Worm (Caenorhabditis elegans) whole organism, L1 larva: ENCODE measurements around the gene rab-7.

ENCODE experiments used
- C04F5.9 ChIP-seq: sonication (generic microtip); optimal IDR thresholded peaks from 2 replicates; lab custom pipeline; 2016; ENCODE audit warnings: missing genetic modification characterization, missing compliant biosample characterization
- C34B4.2 ChIP-seq: sonication (generic microtip); optimal IDR thresholded peaks from 2 replicates; lab custom pipeline; 2017; ENCODE audit warnings: mild to moderate bottlenecking, missing genetic modification characterization, missing compliant biosample characterization
- F16B12.6 ChIP-seq: fragments of 150-350 bp; optimal IDR thresholded peaks from 2 replicates; lab custom pipeline; 2014; ENCODE audit warnings: missing biosample characterization, missing genetic modification characterization
- Y116A8C.19 ChIP-seq: sonication (generic microtip); optimal IDR thresholded peaks from 2 replicates; lab custom pipeline; 2016; ENCODE audit warnings: missing compliant biosample characterization, missing genetic modification characterization, borderline replicate concordance
- aha-1 ChIP-seq: fragments of 150-350 bp; optimal IDR thresholded peaks from 2 replicates; lab custom pipeline; 2014; ENCODE audit warnings: missing biosample characterization, missing genetic modification characterization
- alr-1 ChIP-seq: fragments of 200-800 bp; sonication (Bioruptor generic); optimal IDR thresholded peaks from 2 replicates; lab custom pipeline; 2018; ENCODE audit warnings: borderline replicate concordance, mild to moderate bottlenecking, missing genetic modification characterization, missing compliant biosample characterization
- aly-2 ChIP-seq: fragments of 150-350 bp; optimal IDR thresholded peaks from 2 replicates; lab custom pipeline; 2014; ENCODE audit warnings: missing biosample characterization, missing genetic modification characterization
- ama-1 ChIP-seq: fragments of 150-350 bp; optimal IDR thresholded peaks from 2 replicates; lab custom pipeline; 2014
- blmp-1 ChIP-seq: fragments of 150-350 bp; optimal IDR thresholded peaks from 2 replicates; lab custom pipeline; 2014; ENCODE audit warnings: missing biosample characterization, missing genetic modification characterization
- ceh-63 ChIP-seq: fragments of 200-800 bp; sonication (Bioruptor generic); optimal IDR thresholded peaks from 2 replicates; lab custom pipeline; 2018; ENCODE audit warnings: mild to moderate bottlenecking, missing genetic modification characterization, missing compliant biosample characterization
- ceh-82 ChIP-seq, 3 experiments: fragments of 150-350 bp in 1 of 3; sonication (generic microtip) in 2 of 3; optimal IDR thresholded peaks; 2 replicates each; lab custom pipeline; 2014 to 2017; ENCODE audit warnings: missing biosample characterization in 3 of 3, missing genetic modification characterization in 3 of 3
- ceh-88 ChIP-seq: fragments of 200-800 bp; sonication (Bioruptor generic); IDR thresholded peaks from 2 replicates; pipeline ENCODE4 v1.3.6; 2022; ENCODE audit warnings: missing genetic modification characterization, missing compliant biosample characterization
- ceh-90 ChIP-seq: sonication (generic microtip); optimal IDR thresholded peaks from 2 replicates; lab custom pipeline; 2016; ENCODE audit warnings: missing genetic modification characterization, missing compliant biosample characterization
- dpl-1 ChIP-seq, 3 experiments: fragments of 150-350 bp in 2 of 3; sonication (generic microtip) in 1 of 3; optimal IDR thresholded peaks; 2 replicates each; lab custom pipeline; 2014 to 2017; ENCODE audit warnings: missing biosample characterization in 3 of 3, missing genetic modification characterization in 3 of 3, missing genetic modification reagents in 3 of 3
- efl-1 ChIP-seq, 4 experiments: fragments of 150-350 bp; optimal IDR thresholded peaks in 3 of 4; peaks in 1 of 4; 1 replicate in 1 of 4; 2 replicates in 3 of 4; lab custom pipeline; 2014; ENCODE audit warnings: missing biosample characterization in 2 of 4, missing genetic modification characterization in 2 of 4, missing genetic modification reagents in 2 of 4
- egl-27 ChIP-seq, 2 experiments: fragments of 150-350 bp in 1 of 2; sonication (generic microtip); optimal IDR thresholded peaks; 3 replicates each; lab custom pipeline; 2017 to 2018; ENCODE audit warnings: missing biosample characterization in 2 of 2, missing genetic modification characterization in 2 of 2, missing genetic modification reagents in 2 of 2
- elt-2 ChIP-seq: sonication (generic microtip); optimal IDR thresholded peaks from 2 replicates; lab custom pipeline; 2016; ENCODE audit warnings: missing genetic modification characterization, mild to moderate bottlenecking, inconsistent platforms, missing compliant biosample characterization, missing genetic modification reagents
- ets-5 ChIP-seq: fragments of 200-800 bp; sonication (Bioruptor generic); IDR thresholded peaks from 2 replicates; pipeline ENCODE4 v1.3.6; 2022; ENCODE audit warnings: missing genetic modification characterization, missing compliant biosample characterization
- fkh-4 ChIP-seq: sonication (generic microtip); optimal IDR thresholded peaks from 2 replicates; lab custom pipeline; 2016; ENCODE audit warnings: missing compliant biosample characterization, missing genetic modification characterization, borderline replicate concordance
- fos-1 ChIP-seq: fragments of 150-350 bp; optimal IDR thresholded peaks from 2 replicates; lab custom pipeline; 2014; ENCODE audit warnings: missing biosample characterization, missing genetic modification characterization
- grh-1 ChIP-seq: fragments of 200-800 bp; sonication (Bioruptor generic); IDR thresholded peaks from 2 replicates; pipeline ENCODE4 v1.3.6; 2022; ENCODE audit warnings: missing genetic modification reagents, missing genetic modification characterization, missing compliant biosample characterization
- hpl-2 ChIP-seq: fragments of 150-350 bp; optimal IDR thresholded peaks from 2 replicates; lab custom pipeline; 2014; ENCODE audit warnings: missing biosample characterization, missing genetic modification reagents, missing genetic modification characterization
- irx-1 ChIP-seq: sonication (generic microtip); optimal IDR thresholded peaks from 2 replicates; lab custom pipeline; 2016; ENCODE audit warnings: missing genetic modification characterization, missing compliant biosample characterization
- lin-13 ChIP-seq: fragments of 150-350 bp; optimal IDR thresholded peaks from 2 replicates; lab custom pipeline; 2014; ENCODE audit warnings: missing biosample characterization, missing genetic modification reagents, missing genetic modification characterization
- lin-15B ChIP-seq: fragments of 150-350 bp; sonication (generic microtip); optimal IDR thresholded peaks from 3 replicates; lab custom pipeline; 2014; ENCODE audit warnings: missing biosample characterization, missing genetic modification characterization
- lin-35 ChIP-seq, 2 experiments: fragments of 150-350 bp; optimal IDR thresholded peaks; 2 replicates each; lab custom pipeline; 2014; ENCODE audit warnings: missing biosample characterization in 2 of 2, missing genetic modification characterization in 2 of 2, missing genetic modification reagents in 2 of 2
- lin-39 ChIP-seq: fragments of 150-350 bp; optimal IDR thresholded peaks from 2 replicates; lab custom pipeline; 2014; ENCODE audit warnings: missing biosample characterization, missing genetic modification reagents, missing genetic modification characterization
- lir-3 ChIP-seq: sonication (generic microtip); optimal IDR thresholded peaks from 2 replicates; lab custom pipeline; 2016; ENCODE audit warnings: mild to moderate bottlenecking, missing genetic modification characterization, moderate library complexity, missing compliant biosample characterization; ENCODE audit not compliant: poor library complexity
- lsy-2 ChIP-seq, 2 experiments: fragments of 150-350 bp; optimal IDR thresholded peaks; 2 replicates each; lab custom pipeline; 2014; ENCODE audit warnings: missing biosample characterization in 2 of 2, missing genetic modification characterization in 2 of 2
- mdl-1 ChIP-seq, 2 experiments: fragments of 150-350 bp; optimal IDR thresholded peaks; 2 replicates each; lab custom pipeline; 2014 to 2017; ENCODE audit warnings: missing biosample characterization in 2 of 2, missing genetic modification characterization in 2 of 2, inconsistent platforms in 1 of 2
- mep-1 ChIP-seq: fragments of 150-350 bp; optimal IDR thresholded peaks from 2 replicates; lab custom pipeline; 2014; ENCODE audit warnings: missing biosample characterization, missing genetic modification characterization
- nhr-11 ChIP-seq: fragments of 150-350 bp; optimal IDR thresholded peaks from 2 replicates; lab custom pipeline; 2014; ENCODE audit warnings: missing biosample characterization, missing genetic modification characterization
- nhr-12 ChIP-seq: sonication (generic microtip); optimal IDR thresholded peaks from 2 replicates; lab custom pipeline; 2017; ENCODE audit warnings: missing biosample characterization, missing genetic modification characterization
- nhr-19 ChIP-seq: fragments of 200-800 bp; sonication (Bioruptor generic); conservative IDR thresholded peaks from 2 replicates; pipeline ENCODE4 v1.3.6; 2022; ENCODE audit warnings: missing genetic modification characterization, missing compliant biosample characterization
- nhr-20 ChIP-seq: sonication (generic microtip); optimal IDR thresholded peaks from 2 replicates; lab custom pipeline; 2016; ENCODE audit warnings: mild to moderate bottlenecking, missing genetic modification characterization, missing compliant biosample characterization
- nhr-71 ChIP-seq: sonication (generic microtip); optimal IDR thresholded peaks from 2 replicates; lab custom pipeline; 2016; ENCODE audit warnings: mild to moderate bottlenecking, missing genetic modification characterization, moderate library complexity, missing compliant biosample characterization
- nhr-76 ChIP-seq: sonication (generic microtip); optimal IDR thresholded peaks from 2 replicates; lab custom pipeline; 2017; ENCODE audit warnings: missing biosample characterization, missing genetic modification characterization
- nhr-77 ChIP-seq: fragments of 150-350 bp; optimal IDR thresholded peaks from 2 replicates; lab custom pipeline; 2014; ENCODE audit warnings: missing biosample characterization, missing genetic modification characterization
- nhr-84 ChIP-seq: sonication (generic microtip); optimal IDR thresholded peaks from 2 replicates; lab custom pipeline; 2017; ENCODE audit warnings: missing biosample characterization, missing genetic modification characterization
- nhr-85 ChIP-seq: sonication (generic microtip); peaks from one replicate; lab custom pipeline; 2016; ENCODE audit warnings: missing genetic modification characterization, inconsistent platforms, missing compliant biosample characterization
- pqm-1 ChIP-seq: sonication (generic microtip); optimal IDR thresholded peaks from 3 replicates; lab custom pipeline; 2017; ENCODE audit warnings: missing biosample characterization, missing genetic modification characterization
- snpc-4 ChIP-seq: fragments of 150-350 bp; optimal IDR thresholded peaks from 2 replicates; lab custom pipeline; 2014; ENCODE audit warnings: missing biosample characterization, missing genetic modification characterization
- snu-23 ChIP-seq: sonication (generic microtip); optimal IDR thresholded peaks from 2 replicates; lab custom pipeline; 2016; ENCODE audit warnings: missing genetic modification characterization, missing compliant biosample characterization
- sox-4 ChIP-seq: sonication (generic microtip); optimal IDR thresholded peaks from 2 replicates; lab custom pipeline; 2016; ENCODE audit warnings: missing genetic modification characterization, missing compliant biosample characterization
- unc-86 ChIP-seq: sonication (generic microtip); optimal IDR thresholded peaks from 2 replicates; lab custom pipeline; 2016; ENCODE audit warnings: missing genetic modification characterization, missing compliant biosample characterization
- unc-98 ChIP-seq: fragments of 200-800 bp; sonication (Bioruptor generic); IDR thresholded peaks from 2 replicates; pipeline ENCODE4 v1.3.6; 2022; ENCODE audit warnings: missing genetic modification characterization, missing compliant biosample characterization
- xbp-1 ChIP-seq: sonication (generic microtip); optimal IDR thresholded peaks from 2 replicates; lab custom pipeline; 2016; ENCODE audit warnings: missing genetic modification characterization, missing compliant biosample characterization
- zag-1 ChIP-seq: fragments of 150-350 bp; optimal IDR thresholded peaks from 2 replicates; lab custom pipeline; 2014; ENCODE audit warnings: missing biosample characterization, missing genetic modification characterization
- zip-4 ChIP-seq: fragments of 200-800 bp; sonication (Bioruptor generic); optimal IDR thresholded peaks from 2 replicates; lab custom pipeline; 2018; ENCODE audit warnings: mild to moderate bottlenecking, missing genetic modification characterization, moderate library complexity, missing compliant biosample characterization
- ztf-11 ChIP-seq, 2 experiments: sonication (generic microtip); optimal IDR thresholded peaks; 2 replicates each; lab custom pipeline; 2016 to 2017; ENCODE audit warnings: missing genetic modification characterization in 2 of 2, missing biosample characterization in 1 of 2, missing compliant biosample characterization in 1 of 2
- ztf-4 ChIP-seq: fragments of 150-350 bp; optimal IDR thresholded peaks from 2 replicates; lab custom pipeline; 2014; ENCODE audit warnings: missing biosample characterization, missing genetic modification characterization

The rab-7 gene

ce11 chrII:11974048-11974995 is 7.6 kb upstream of the rab-7 start (continued):
- peak; percentile 24 for TF ChIP-seq lin-39 (tag; lab: Kevin White, UChicago)
- no peak for TF ChIP-seq blmp-1 (tag; lab: Kevin White, UChicago)
- peak in 2 of 3 experiments; percentile 1 to 30 for TF ChIP-seq dpl-1 (GFP tag; optimal IDR thresholded peaks at IDR 0.05; lab: Kevin White, UChicago)
- peak; percentile 38 for TF ChIP-seq hpl-2 (GFP tag; lab: Kevin White, UChicago)
- TF ChIP-seq pqm-1 (tag; lab: Kevin White, UChicago): no peak
- TF ChIP-seq ceh-90: no peak
- TF ChIP-seq nhr-84 (tag; lab: Kevin White, UChicago): no peak
- peak; percentile 41 to 59 for TF ChIP-seq lsy-2 (tag; optimal IDR thresholded peaks at IDR 0.05; lab: Kevin White, UChicago)
- no peak for TF ChIP-seq aha-1
- TF ChIP-seq mdl-1 (tag; optimal IDR thresholded peaks at IDR 0.05; lab: Kevin White, UChicago): no peak
- TF ChIP-seq ama-1 (lab: Kevin White, UChicago): peak; percentile 66
- peak; percentile 93 for TF ChIP-seq aly-2 (tag; lab: Kevin White, UChicago)
- TF ChIP-seq xbp-1 (tag; lab: Kevin White, UChicago): peak; percentile 4
- no peak for TF ChIP-seq mep-1 (tag; lab: Kevin White, UChicago)
- peak in 1 of 2 experiments; percentile 37 for TF ChIP-seq ztf-11 (tag; optimal IDR thresholded peaks at IDR 0.05; lab: Kevin White, UChicago)
- TF ChIP-seq lin-13 (GFP tag; lab: Kevin White, UChicago): peak; percentile 22
- TF ChIP-seq fkh-4 (tag; lab: Kevin White, UChicago): no peak
- no peak for TF ChIP-seq sox-4
- no peak for TF ChIP-seq egl-27 (tag; optimal IDR thresholded peaks at IDR 0.05; lab: Kevin White, UChicago)
- no peak for TF ChIP-seq ceh-82 (tag; optimal IDR thresholded peaks at IDR 0.05; lab: Kevin White, UChicago)
- peak; percentile 24 for TF ChIP-seq nhr-12 (tag; lab: Kevin White, UChicago)
- TF ChIP-seq nhr-76 (tag; lab: Kevin White, UChicago): no peak
- TF ChIP-seq efl-1 (optimal IDR thresholded peaks at IDR 0.05; lab: Kevin White, UChicago): peak; percentile 15 to 23
- peak in 1 of 2 experiments; percentile 93 for TF ChIP-seq efl-1 (GFP tag; optimal IDR thresholded peaks at IDR 0.05 in 1 of 2; lab: Kevin White, UChicago)
- TF ChIP-seq ztf-4 (tag; lab: Kevin White, UChicago): peak; percentile 67
- peak; percentile 51 for TF ChIP-seq snu-23
- TF ChIP-seq elt-2 (tag; lab: Kevin White, UChicago): peak; percentile 37
- TF ChIP-seq unc-86 (tag; lab: Kevin White, UChicago): no peak
- no peak; the same call in 1 of the 2 replicates for TF ChIP-seq grh-1 (GFP tag; lab: Robert Waterston, UW)
- TF ChIP-seq ceh-88 (GFP tag; lab: Robert Waterston, UW): no peak; the same call in 1 of the 2 replicates
- TF ChIP-seq nhr-11 (tag; lab: Kevin White, UChicago): no peak
- no peak for TF ChIP-seq Y116A8C.19 (tag; lab: Kevin White, UChicago)
- peak; percentile 77 for TF ChIP-seq nhr-71 (tag; lab: Kevin White, UChicago)
- peak; percentile 60 for TF ChIP-seq nhr-20 (tag; lab: Kevin White, UChicago)
- TF ChIP-seq unc-98 (GFP tag; lab: Robert Waterston, UW): no peak
- TF ChIP-seq ceh-63 (GFP tag; lab: Kevin White, UChicago): no peak
- no peak for TF ChIP-seq irx-1 (tag; lab: Kevin White, UChicago)
- no peak for TF ChIP-seq lin-15B
- TF ChIP-seq nhr-77 (tag; lab: Kevin White, UChicago): no peak
- TF ChIP-seq fos-1 (tag; lab: Kevin White, UChicago): no peak
- 0 out of 2 replicates have a peak, but pooled peaks have one; percentile 53 for TF ChIP-seq nhr-19 (GFP tag; lab: Robert Waterston, UW)
- TF ChIP-seq F16B12.6 (tag; lab: Kevin White, UChicago): no peak
- TF ChIP-seq lin-35 (GFP tag; optimal IDR thresholded peaks at IDR 0.05; lab: Kevin White, UChicago): peak in 1 of 2 experiments; percentile 43
- no peak for TF ChIP-seq snpc-4 (tag; lab: Kevin White, UChicago)
- peak; percentile 3 for TF ChIP-seq zip-4
- no peak for TF ChIP-seq zag-1 (tag; lab: Kevin White, UChicago)
- peak; percentile 24 for TF ChIP-seq C34B4.2 (tag; lab: Kevin White, UChicago)
- TF ChIP-seq ets-5 (GFP tag; lab: Robert Waterston, UW): no peak
- no peak for TF ChIP-seq alr-1 (tag; lab: Kevin White, UChicago)
- TF ChIP-seq nhr-85 (tag; lab: Kevin White, UChicago): peak; percentile 81
- no peak for TF ChIP-seq C04F5.9 (tag; lab: Kevin White, UChicago)
- peak; percentile 26 for TF ChIP-seq lir-3 (tag; lab: Kevin White, UChicago)
